Fruit fly (Drosophila melanogaster) whole organism, wandering third instar larva: ENCODE data around the gene CG13950.

ENCODE experiments used
- CG32264 ChIP-seq: fragments of 200-800 bp; sonication (Bioruptor generic); optimal IDR thresholded peaks from 2 replicates; lab custom pipeline; 2016; ENCODE audit warnings: missing biosample characterization, missing genetic modification characterization
- Hr78 ChIP-seq: fragments of >200 bp; optimal IDR thresholded peaks from 2 replicates; lab custom pipeline; 2017; ENCODE audit warnings: missing biosample characterization, missing genetic modification characterization
- OdsH ChIP-seq: fragments of 200-800 bp; sonication (Bioruptor generic); optimal IDR thresholded peaks from 2 replicates; lab custom pipeline; 2016; ENCODE audit warnings: missing biosample characterization, mild to moderate bottlenecking, missing genetic modification characterization
- Vsx2 ChIP-seq: fragments of 200-300, 225-300 bp; sonication (Bioruptor generic); optimal IDR thresholded peaks from 2 replicates; lab custom pipeline; 2018; ENCODE audit warnings: missing biosample characterization, missing genetic modification characterization; ENCODE audit not compliant: partially characterized antibody
- h ChIP-seq: fragments of 200-800 bp; sonication (Bioruptor generic); optimal IDR thresholded peaks from 3 replicates; lab custom pipeline; 2016; ENCODE audit warnings: missing biosample characterization, mild to moderate bottlenecking, missing genetic modification characterization
- lola ChIP-seq: fragments of >200 bp; optimal IDR thresholded peaks from 2 replicates; lab custom pipeline; 2017; ENCODE audit warnings: missing biosample characterization, missing genetic modification characterization
- psq ChIP-seq: fragments of 200-800 bp; sonication (Bioruptor generic); optimal IDR thresholded peaks from 3 replicates; lab custom pipeline; 2017; ENCODE audit warnings: missing biosample characterization, mild to moderate bottlenecking, missing genetic modification characterization, moderate library complexity
- rgr ChIP-seq: fragments of 200-800 bp; sonication (Bioruptor generic); optimal IDR thresholded peaks from 3 replicates; lab custom pipeline; 2016; ENCODE audit warnings: missing biosample characterization, mild to moderate bottlenecking, missing genetic modification characterization
- tai ChIP-seq: sonication (Bioruptor generic); optimal IDR thresholded peaks from 2 replicates; lab custom pipeline; 2016; ENCODE audit warnings: missing biosample characterization, missing genetic modification characterization
- usp ChIP-seq: fragments of >200 bp; optimal IDR thresholded peaks from 2 replicates; lab custom pipeline; 2017; ENCODE audit warnings: missing biosample characterization, missing genetic modification characterization

- TF ChIP-seq Hr78 (GFP tag; lab: Kevin White, UChicago) (no peak), psq (GFP tag; lab: Kevin White, UChicago) (no peak), usp (GFP tag; lab: Kevin White, UChicago) (no peak), OdsH (GFP tag; lab: Kevin White, UChicago) (peak; percentile 3), Vsx2 (GFP tag; lab: Kevin White, UChicago) (no peak), tai (GFP tag; lab: Kevin White, UChicago) (no peak), rgr (peak; percentile 31), CG32264 (GFP tag; lab: Kevin White, UChicago) (no peak), lola (GFP tag; lab: Kevin White, UChicago) (no peak), h (GFP tag; lab: Kevin White, UChicago) (peak; percentile 34)
These were observed 11.4 kb downstream of the CG13950 start for dm6 chr2L:871419-871846.
